Worm (Caenorhabditis elegans) whole organism, mixed stage, embryonic: Measurements from ENCODE around the gene C42D4.3.

ENCODE experiments used
- mab-5 ChIP-seq: fragments of 150-350 bp; optimal IDR thresholded peaks from 2 replicates; lab custom pipeline; 2014; ENCODE audit warnings: missing biosample characterization, missing genetic modification characterization
- mep-1 ChIP-seq: fragments of 150-350 bp; optimal IDR thresholded peaks from 2 replicates; lab custom pipeline; 2017; ENCODE audit warnings: missing biosample characterization, missing genetic modification reagents, missing genetic modification characterization, inconsistent platforms
- pha-4 ChIP-seq: fragments of 150-350 bp; optimal IDR thresholded peaks from 2 replicates; lab custom pipeline; 2018; ENCODE audit warnings: missing biosample characterization, missing genetic modification reagents, missing genetic modification characterization

DNA sequence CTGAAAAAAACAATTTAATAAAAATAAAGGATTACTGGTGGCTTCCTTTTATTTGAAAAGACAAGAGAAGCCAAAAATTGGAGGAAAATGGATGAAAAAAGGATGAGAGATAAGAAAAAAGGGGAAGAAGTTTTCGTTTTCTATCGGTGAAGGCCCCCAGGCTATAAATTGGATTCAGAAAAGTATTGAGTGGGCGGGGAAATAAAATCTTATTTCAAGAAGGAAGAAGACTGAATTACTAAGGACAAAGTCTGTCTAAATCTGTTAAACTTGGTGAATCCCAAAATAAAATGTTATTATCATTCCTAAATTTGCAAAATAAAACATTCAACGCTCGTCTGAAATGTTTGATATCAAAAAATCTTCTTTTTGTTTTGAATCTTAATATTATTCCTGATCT, 43.0 kb downstream of the C42D4.3 start:
- TF ChIP-seq pha-4 (tag; lab: Kevin White, UChicago) (no peak), mab-5 (tag; lab: Kevin White, UChicago) (no peak), mep-1 (tag; lab: Kevin White, UChicago) (no peak)
